Worm (Caenorhabditis elegans): ENCODE data around the gene F29A7.4.

F29A7.4 gene

ce11 chrII:2726774-2727173 is 23.0 kb upstream of the F29A7.4 start:
- TF ChIP-seq let-526 (GFP tag; IDR thresholded peaks at IDR 0.05) (no peak), hmg-1.2 (GFP tag; IDR thresholded peaks at IDR 0.05) (no peak), him-1 (tag; optimal IDR thresholded peaks at IDR 0.05) (no peak), F23B12.7 (tag; optimal IDR thresholded peaks at IDR 0.05; ENCODE audit: insufficient read depth) (no peak), lin-54 (GFP tag; optimal IDR thresholded peaks at IDR 0.05) (no peak), repo-1 (tag; optimal IDR thresholded peaks at IDR 0.05) (no peak), cebp-2 (GFP tag; IDR thresholded peaks at IDR 0.05) (no peak), nhr-120 (GFP tag; IDR thresholded peaks at IDR 0.05) (no peak), ztf-28 (GFP tag; IDR thresholded peaks at IDR 0.05) (no peak), rpc-1 (optimal IDR thresholded peaks at IDR 0.05) (no peak), rpc-1 (tag; optimal IDR thresholded peaks at IDR 0.05) (no peak), rcor-1 (GFP tag; IDR thresholded peaks at IDR 0.05) (no peak), ztf-6 (GFP tag; IDR thresholded peaks at IDR 0.05) (no peak), snpc-4 (GFP tag; optimal IDR thresholded peaks at IDR 0.05) (no peak), snpc-4 (tag; optimal IDR thresholded peaks at IDR 0.05) (no peak), ekl-4 (GFP tag; IDR thresholded peaks at IDR 0.05) (no peak), K11D2.4 (GFP tag; IDR thresholded peaks at IDR 0.05) (no peak), pbrm-1 (GFP tag; IDR thresholded peaks at IDR 0.05) (no peak), chd-7 (tag; optimal IDR thresholded peaks at IDR 0.05) (no peak), madf-10 (tag; optimal IDR thresholded peaks at IDR 0.05) (no peak), lin-35 (GFP tag; optimal IDR thresholded peaks at IDR 0.05) (no peak), zim-3 (tag; optimal IDR thresholded peaks at IDR 0.05) (no peak)

DNA sequence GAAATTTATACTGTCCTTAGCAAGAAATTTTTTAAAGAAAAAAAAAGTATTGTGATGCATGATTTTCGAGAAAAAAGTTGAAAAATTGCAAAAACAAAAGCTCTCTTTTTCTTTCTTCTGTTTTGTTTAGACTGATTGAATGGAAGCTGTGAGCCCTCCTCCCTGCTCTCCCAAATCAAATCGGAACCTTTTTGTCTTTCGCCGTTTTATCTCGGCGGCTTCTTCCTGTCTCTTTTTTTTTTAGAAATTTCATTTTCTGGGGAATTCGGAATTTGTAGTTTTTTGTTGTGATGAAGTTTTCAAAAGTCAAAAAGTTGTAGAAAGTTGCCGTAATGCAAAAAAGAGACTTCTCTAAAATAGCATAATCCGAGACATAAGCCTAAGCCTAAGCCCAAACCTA is 19.2 kb upstream of the F29A7.4 start:
- TF ChIP-seq cebp-1 (GFP tag; IDR thresholded peaks at IDR 0.05), result no peak
- TF ChIP-seq cebp-1 (tag; optimal IDR thresholded peaks at IDR 0.05), result no peak
- no peak for TF ChIP-seq ztf-18 (tag; optimal IDR thresholded peaks at IDR 0.05)
- no peak for TF ChIP-seq nhr-179 (tag; optimal IDR thresholded peaks at IDR 0.05)
- TF ChIP-seq nfyb-1 (GFP tag; IDR thresholded peaks at IDR 0.05), result no peak
- no peak for TF ChIP-seq egl-18 (GFP tag; IDR thresholded peaks at IDR 0.05)
- TF ChIP-seq ccch-3 (GFP tag; optimal IDR thresholded peaks at IDR 0.05), result no peak
- TF ChIP-seq aptf-3 (GFP tag; IDR thresholded peaks at IDR 0.05), result no peak
- no peak for TF ChIP-seq F57A8.1 (GFP tag; optimal IDR thresholded peaks at IDR 0.05)
- no peak for TF ChIP-seq hmg-1.2 (GFP tag; IDR thresholded peaks at IDR 0.05)
- no peak for TF ChIP-seq bed-2 (GFP tag; IDR thresholded peaks at IDR 0.05)
- no peak for TF ChIP-seq B0019.2 (GFP tag; conservative IDR thresholded peaks at IDR 0.05)
- no peak for TF ChIP-seq attf-3 (GFP tag; conservative IDR thresholded peaks at IDR 0.05)
- TF ChIP-seq zim-3 (tag; optimal IDR thresholded peaks at IDR 0.05), result no peak
- TF ChIP-seq repo-1 (tag; optimal IDR thresholded peaks at IDR 0.05), result no peak

- TF ChIP-seq Y53G8AR.9 (GFP tag; conservative IDR thresholded peaks at IDR 0.05) (no peak), F49E8.2 (tag; optimal IDR thresholded peaks at IDR 0.05; ENCODE audit: insufficient read depth) (no peak), Y67H2A.10 (GFP tag; conservative IDR thresholded peaks at IDR 0.05) (no peak), hmg-1.2 (GFP tag; IDR thresholded peaks at IDR 0.05) (no peak), attf-5 (GFP tag; optimal IDR thresholded peaks at IDR 0.05) (no peak), K12H6.12 (tag; optimal IDR thresholded peaks at IDR 0.05) (no peak), ekl-4 (GFP tag; IDR thresholded peaks at IDR 0.05) (no peak), let-607 (tag; optimal IDR thresholded peaks at IDR 0.05) (no peak), rcor-1 (GFP tag; IDR thresholded peaks at IDR 0.05) (no peak), fkh-3 (tag; optimal IDR thresholded peaks at IDR 0.05) (no peak), egrh-3 (GFP tag; IDR thresholded peaks at IDR 0.05) (no peak), athp-1 (tag; optimal IDR thresholded peaks at IDR 0.05) (no peak), xnd-1 (tag; optimal IDR thresholded peaks at IDR 0.05) (no peak), Y56A3A.18 (GFP tag; IDR thresholded peaks at IDR 0.05) (no peak), ceh-27 (GFP tag; optimal IDR thresholded peaks at IDR 0.05) (no peak), him-1 (tag; optimal IDR thresholded peaks at IDR 0.05) (no peak), B0019.2 (GFP tag; conservative IDR thresholded peaks at IDR 0.05) (no peak), snpc-3.4 (tag; optimal IDR thresholded peaks at IDR 0.05) (no peak), ztf-3 (GFP tag; optimal IDR thresholded peaks at IDR 0.05) (no peak), repo-1 (tag; optimal IDR thresholded peaks at IDR 0.05) (no peak)
Measured at ce11 chrII:2734266-2734665, 15.5 kb upstream of the F29A7.4 start.

Measured in whole organism, young adult.